Fruit fly (Drosophila melanogaster): ENCODE results near the gene CG7166.

CG7166 gene

DNA sequence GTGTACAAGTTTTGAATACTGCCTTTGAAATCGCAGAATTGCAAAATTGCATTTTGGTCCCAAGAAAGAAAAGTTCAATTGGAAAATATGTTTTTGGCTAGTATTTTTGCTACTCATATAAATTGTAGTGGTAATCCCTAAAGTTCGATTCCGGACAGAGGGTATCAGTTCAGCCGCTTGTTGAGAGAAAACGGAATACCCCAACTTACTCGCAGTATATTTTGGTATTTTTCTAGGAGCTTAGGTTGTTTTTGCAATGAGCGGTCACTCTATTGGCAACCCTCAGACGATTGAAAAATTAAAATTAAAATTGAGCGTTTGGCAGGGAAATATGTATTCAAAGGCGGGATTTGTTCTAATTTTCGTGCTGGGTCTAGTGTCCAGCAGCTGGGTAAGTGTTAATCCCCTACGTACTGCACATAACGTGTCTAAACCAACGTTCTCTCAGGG, 51.1 kb downstream of the CG7166 start (continued):
- TF ChIP-seq her (GFP tag; optimal IDR thresholded peaks at IDR 0.05): no peak
- TF ChIP-seq mld (GFP tag; IDR thresholded peaks at IDR 0.05; ENCODE audit: partially characterized antibody): no peak
- no peak for TF ChIP-seq CG34224 (GFP tag; IDR thresholded peaks at IDR 0.05; ENCODE audit: partially characterized antibody)
- TF ChIP-seq Opbp (GFP tag; IDR thresholded peaks at IDR 0.05; ENCODE audit: partially characterized antibody): peak; percentile 28; the same call in 1 of the 3 replicates
- TF ChIP-seq pho (GFP tag; optimal IDR thresholded peaks at IDR 0.05): no peak
- no peak for TF ChIP-seq CG11093 (GFP tag; IDR thresholded peaks at IDR 0.05)
- no peak for TF ChIP-seq vvl (GFP tag; IDR thresholded peaks at IDR 0.05)
- no peak for TF ChIP-seq CG18599 (GFP tag; optimal IDR thresholded peaks at IDR 0.05)
- TF ChIP-seq Nf-YC (tag; optimal IDR thresholded peaks at IDR 0.05): no peak
- peak; percentile 58 for TF ChIP-seq stwl (tag; optimal IDR thresholded peaks at IDR 0.05)
- no peak for TF ChIP-seq Taf1 (GFP tag; IDR thresholded peaks at IDR 0.05)
- no peak for TF ChIP-seq Ravus (GFP tag; IDR thresholded peaks at IDR 0.05)
- TF ChIP-seq CG17328 (GFP tag; IDR thresholded peaks at IDR 0.05): no peak
- peak; percentile 27 for TF ChIP-seq Sry-δ (GFP tag; optimal IDR thresholded peaks at IDR 0.05)
- TF ChIP-seq fd64A (GFP tag; optimal IDR thresholded peaks at IDR 0.05): no peak
- no peak for TF ChIP-seq Scr (GFP tag; IDR thresholded peaks at IDR 0.05; ENCODE audit: partially characterized antibody)
- no peak for TF ChIP-seq ac (GFP tag; optimal IDR thresholded peaks at IDR 0.05)
- TF ChIP-seq CG18476 (GFP tag; optimal IDR thresholded peaks at IDR 0.05): no peak
- TF ChIP-seq zfh1 (GFP tag; IDR thresholded peaks at IDR 0.05): no peak
- TF ChIP-seq fd96Cb (tag; optimal IDR thresholded peaks at IDR 0.05): no peak
- TF ChIP-seq CG6689 (GFP tag; IDR thresholded peaks at IDR 0.05): no peak
- no peak for TF ChIP-seq CG10274 (GFP tag; optimal IDR thresholded peaks at IDR 0.05)
- TF ChIP-seq CG4360 (GFP tag; IDR thresholded peaks at IDR 0.05): peak; percentile 37; the same call in 1 of the 2 replicates
- no peak for TF ChIP-seq gce (GFP tag; IDR thresholded peaks at IDR 0.05)
- peak; percentile 13 for TF ChIP-seq Dp (GFP tag; optimal IDR thresholded peaks at IDR 0.05)
- TF ChIP-seq CG9932 (GFP tag; IDR thresholded peaks at IDR 0.05): no peak
- no peak for TF ChIP-seq CG33213 (GFP tag; optimal IDR thresholded peaks at IDR 0.05)
- TF ChIP-seq Drgx (GFP tag; IDR thresholded peaks at IDR 0.05): no peak
- TF ChIP-seq CG12659 (GFP tag; optimal IDR thresholded peaks at IDR 0.05): peak; percentile 4
- TF ChIP-seq CG17359 (tag; optimal IDR thresholded peaks at IDR 0.05): no peak
- TF ChIP-seq trem (tag; optimal IDR thresholded peaks at IDR 0.05): peak; percentile 13
- TF ChIP-seq Sry-β (GFP tag; optimal IDR thresholded peaks at IDR 0.05): peak; percentile 91
- TF ChIP-seq CG2116 (GFP tag; optimal IDR thresholded peaks at IDR 0.05): peak; percentile 2
- no peak for TF ChIP-seq gro (GFP tag; optimal IDR thresholded peaks at IDR 0.05)
- peak; percentile 70 for TF ChIP-seq gfzf (GFP tag; optimal IDR thresholded peaks at IDR 0.05)
- no peak for TF ChIP-seq CG7963 (GFP tag; IDR thresholded peaks at IDR 0.05; ENCODE audit: partially characterized antibody)
- no peak for TF ChIP-seq ewg (GFP tag; optimal IDR thresholded peaks at IDR 0.05)
- no peak for TF ChIP-seq TFAM (GFP tag; optimal IDR thresholded peaks at IDR 0.05)
- no peak for TF ChIP-seq ttk (GFP tag; IDR thresholded peaks at IDR 0.05)
- no peak for TF ChIP-seq Bgb (GFP tag; IDR thresholded peaks at IDR 0.05; ENCODE audit: partially characterized antibody)
- TF ChIP-seq CG30403 (GFP tag; optimal IDR thresholded peaks at IDR 0.05): no peak
- TF ChIP-seq BEAF-32 (GFP tag; optimal IDR thresholded peaks at IDR 0.05): peak; percentile 22
- no peak for TF ChIP-seq CG7556 (GFP tag; optimal IDR thresholded peaks at IDR 0.05)
- TF ChIP-seq CG3847 (GFP tag; IDR thresholded peaks at IDR 0.05): no peak
- TF ChIP-seq CG8290 (GFP tag; optimal IDR thresholded peaks at IDR 0.05): no peak
- no peak for TF ChIP-seq CG8290 (tag; optimal IDR thresholded peaks at IDR 0.05)
- no peak for TF ChIP-seq onecut (GFP tag; IDR thresholded peaks at IDR 0.05)
- peak; percentile 83 for TF ChIP-seq row (GFP tag; IDR thresholded peaks at IDR 0.05)
- TF ChIP-seq MTF-1 (GFP tag; optimal IDR thresholded peaks at IDR 0.05; ENCODE audit: borderline replicate concordance): no peak
- no peak for TF ChIP-seq Kr (GFP tag; optimal IDR thresholded peaks at IDR 0.05)
- peak; percentile 22 for TF ChIP-seq D19A (tag; optimal IDR thresholded peaks at IDR 0.05)

All from whole organism, embryonic.